Worm (Caenorhabditis elegans) whole organism, late embryonic: ENCODE measurements around the gene fipr-27.

ENCODE experiments used
- F13H6.1 ChIP-seq: sonication (generic microtip); optimal IDR thresholded peaks from 2 replicates; lab custom pipeline; 2016; ENCODE audit warnings: missing genetic modification characterization, missing compliant biosample characterization
- nhr-11 ChIP-seq: fragments of 150-350 bp; optimal IDR thresholded peaks from 2 replicates; lab custom pipeline; 2014; ENCODE audit warnings: missing biosample characterization, missing genetic modification characterization
- sox-2 ChIP-seq: fragments of 200-800 bp; sonication (Bioruptor generic); IDR thresholded peaks from 2 replicates; pipeline ENCODE4 v1.3.6; 2022; ENCODE audit warnings: missing genetic modification reagents, missing genetic modification characterization, missing compliant biosample characterization

ce11 chrIV:16659475-16659874, 28.8 kb downstream of the fipr-27 start:
- TF ChIP-seq sox-2: no peak
- TF ChIP-seq nhr-11: no peak
- TF ChIP-seq F13H6.1 (tag; lab: Kevin White, UChicago): no peak
